Fruit fly (Drosophila melanogaster): ENCODE results near the gene Oatp33Ea.

Gene Oatp33Ea

DNA sequence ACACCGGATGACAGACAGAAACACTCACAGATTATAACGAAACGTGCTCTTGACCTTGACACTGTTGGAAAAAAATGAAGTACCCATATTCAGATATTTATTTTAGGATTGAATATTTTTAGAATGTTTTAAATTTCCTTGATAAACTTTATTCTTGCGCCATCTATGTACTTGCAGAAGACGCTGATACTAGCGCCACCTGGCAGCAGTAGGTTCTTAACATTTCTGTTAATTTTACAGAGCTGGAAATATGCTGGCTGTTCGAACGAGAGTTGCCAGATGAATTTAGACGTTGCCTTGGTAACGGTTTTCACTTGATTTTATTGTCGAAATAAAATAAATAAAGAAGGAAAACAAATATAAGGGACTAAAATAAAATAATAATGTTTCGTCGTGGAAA is 21.2 kb downstream of the Oatp33Ea start, which contains the start of gene Fam92 (continued):
- no peak for TF ChIP-seq sqz (GFP tag; optimal IDR thresholded peaks at IDR 0.05)
- no peak for TF ChIP-seq Eip74EF (GFP tag; optimal IDR thresholded peaks at IDR 0.05)
- TF ChIP-seq lbe (GFP tag; optimal IDR thresholded peaks at IDR 0.05): peak; percentile 51
- no peak for TF ChIP-seq trh (GFP tag; optimal IDR thresholded peaks at IDR 0.05)
- no peak for TF ChIP-seq nerfin-2 (GFP tag; IDR thresholded peaks at IDR 0.05; ENCODE audit: partially characterized antibody)
- TF ChIP-seq CG30020 (tag; optimal IDR thresholded peaks at IDR 0.05): no peak
- no peak for TF ChIP-seq da (GFP tag; optimal IDR thresholded peaks at IDR 0.05)
- TF ChIP-seq D (optimal IDR thresholded peaks at IDR 0.05): no peak
- TF ChIP-seq D (GFP tag; optimal IDR thresholded peaks at IDR 0.05): no peak
- TF ChIP-seq tap (tag; optimal IDR thresholded peaks at IDR 0.05): no peak
- TF ChIP-seq CG30403 (GFP tag; optimal IDR thresholded peaks at IDR 0.05): peak; percentile 60
- no peak for TF ChIP-seq CG1529 (GFP tag; optimal IDR thresholded peaks at IDR 0.05)
- peak; percentile 18; the same call in 1 of the 2 replicates for TF ChIP-seq Ptx1 (GFP tag; IDR thresholded peaks at IDR 0.05)
- no peak for TF ChIP-seq tll (GFP tag; optimal IDR thresholded peaks at IDR 0.05)
- TF ChIP-seq mld (GFP tag; IDR thresholded peaks at IDR 0.05; ENCODE audit: partially characterized antibody): no peak
- TF ChIP-seq chinmo (GFP tag; IDR thresholded peaks at IDR 0.05; ENCODE audit: partially characterized antibody): no peak
- peak; percentile 42 for TF ChIP-seq CG18599 (GFP tag; optimal IDR thresholded peaks at IDR 0.05)
- TF ChIP-seq Abd-B (GFP tag; optimal IDR thresholded peaks at IDR 0.05): peak; percentile 5
- peak; percentile 38 for TF ChIP-seq Dek (tag; optimal IDR thresholded peaks at IDR 0.05)
- TF ChIP-seq shn (GFP tag; optimal IDR thresholded peaks at IDR 0.05): no peak
- peak; percentile 54 for TF ChIP-seq CG18262 (tag; optimal IDR thresholded peaks at IDR 0.05)
- no peak for TF ChIP-seq CG1647 (GFP tag; optimal IDR thresholded peaks at IDR 0.05)
- peak; percentile 16 for TF ChIP-seq CG16863 (GFP tag; optimal IDR thresholded peaks at IDR 0.05)
- no peak for TF ChIP-seq Nf-YA (GFP tag; IDR thresholded peaks at IDR 0.05)
- TF ChIP-seq CG17568 (GFP tag; optimal IDR thresholded peaks at IDR 0.05): peak; percentile 55
- peak; percentile 14 for TF ChIP-seq YL-1 (GFP tag; optimal IDR thresholded peaks at IDR 0.05)
- TF ChIP-seq CG7987 (GFP tag; optimal IDR thresholded peaks at IDR 0.05): peak; percentile 70
- TF ChIP-seq C15 (GFP tag; IDR thresholded peaks at IDR 0.05): no peak
- TF ChIP-seq crc (GFP tag; optimal IDR thresholded peaks at IDR 0.05): no peak
- peak; percentile 36 for TF ChIP-seq ind (GFP tag; optimal IDR thresholded peaks at IDR 0.05)
- no peak for TF ChIP-seq CG5180 (GFP tag; optimal IDR thresholded peaks at IDR 0.05)
- no peak for TF ChIP-seq dimm (GFP tag; IDR thresholded peaks at IDR 0.05)
- TF ChIP-seq CG2712 (tag; optimal IDR thresholded peaks at IDR 0.05): peak; percentile 74
- TF ChIP-seq CG10274 (GFP tag; optimal IDR thresholded peaks at IDR 0.05): no peak
- TF ChIP-seq jumu (GFP tag; optimal IDR thresholded peaks at IDR 0.05): peak; percentile 26
- TF ChIP-seq CG1602 (GFP tag; optimal IDR thresholded peaks at IDR 0.05): peak; percentile 38
- TF ChIP-seq CG32772 (GFP tag; IDR thresholded peaks at IDR 0.05): no peak; the same call in 1 of the 2 replicates
- TF ChIP-seq cato (GFP tag; optimal IDR thresholded peaks at IDR 0.05; ENCODE audit: borderline replicate concordance): no peak
- peak; percentile 51; the same call in 2 of the 3 replicates for TF ChIP-seq so (GFP tag; IDR thresholded peaks at IDR 0.05)
- peak; percentile 82 for TF ChIP-seq NFAT (GFP tag; IDR thresholded peaks at IDR 0.05)
- peak; percentile 27 for TF ChIP-seq fd3F (GFP tag; optimal IDR thresholded peaks at IDR 0.05)
- TF ChIP-seq CG13424 (tag; optimal IDR thresholded peaks at IDR 0.05): peak; percentile 53
- TF ChIP-seq prd (optimal IDR thresholded peaks at IDR 0.05): no peak
- TF ChIP-seq prd (GFP tag; IDR thresholded peaks at IDR 0.05): no peak; the same call in 2 of the 3 replicates
- TF ChIP-seq twi (tag; optimal IDR thresholded peaks at IDR 0.05): peak; percentile 29
- TF ChIP-seq HmgD (GFP tag; optimal IDR thresholded peaks at IDR 0.05): peak; percentile 0
- TF ChIP-seq CG8765 (GFP tag; IDR thresholded peaks at IDR 0.05): 0 out of 2 replicates have a peak, but pooled peaks have one; percentile 7
- TF ChIP-seq luna (GFP tag; optimal IDR thresholded peaks at IDR 0.05): no peak
- no peak for TF ChIP-seq ara (GFP tag; IDR thresholded peaks at IDR 0.05)
- TF ChIP-seq maf-S (GFP tag; optimal IDR thresholded peaks at IDR 0.05): peak; percentile 2
- no peak for TF ChIP-seq CG16779 (GFP tag; IDR thresholded peaks at IDR 0.05)
